Fruit fly (Drosophila melanogaster): Measurements from ENCODE around the gene kl-5.
"Not testable (repeated sequence)": the region's sequence is repeated elsewhere in the genome, so short reads cannot be mapped to it uniquely, and the experiment has no call there.

dm6 chrY:137386-137785 is at the start of gene kl-5:
- TF ChIP-seq CG6765 (GFP tag; optimal IDR thresholded peaks at IDR 0.05); dati (GFP tag; IDR thresholded peaks at IDR 0.05); CG17328 (GFP tag; IDR thresholded peaks at IDR 0.05); fru (optimal IDR thresholded peaks at IDR 0.05); toy (GFP tag; IDR thresholded peaks at IDR 0.05): not testable (repeated sequence)
